Worm (Caenorhabditis elegans): ENCODE measurements around the gene D2023.6.

ce11 chrV:11858299-11858698 lies 31.1 kb downstream of the D2023.6 start:
- TF ChIP-seq ama-1 (optimal IDR thresholded peaks at IDR 0.05) (no peak), ceh-13 (GFP tag; optimal IDR thresholded peaks at IDR 0.05) (no peak)

All from whole organism, early embryonic.